Fruit fly (Drosophila melanogaster): ENCODE data around the gene CG15894.
A peak's percentile ranks its signal among the peaks of the same experiment; 100 is the strongest.

CG15894 gene

DNA sequence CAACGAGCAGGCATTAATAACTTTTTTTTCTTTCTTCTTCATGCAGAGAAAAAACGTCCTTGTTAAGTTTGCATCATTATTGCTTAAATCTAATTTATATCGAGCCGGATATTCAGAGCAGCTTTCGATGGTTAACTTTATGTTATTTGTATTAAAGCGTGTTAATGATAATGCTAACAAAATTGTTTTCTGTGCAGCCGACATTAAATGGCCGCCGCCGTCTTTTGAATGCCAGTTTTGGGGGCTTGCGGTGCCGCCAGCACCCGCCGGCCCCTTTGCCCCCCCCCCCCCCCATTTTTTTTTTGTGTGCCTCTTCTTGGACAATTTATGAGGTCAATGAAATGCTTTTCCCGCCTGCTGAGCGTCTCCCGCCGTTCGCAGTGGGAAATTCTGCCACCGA lies 2.5 kb downstream of the CG15894 start:
- TF ChIP-seq CG4496 (GFP tag; IDR thresholded peaks at IDR 0.05) (peak; percentile 24; the same call in 1 of the 3 replicates), Ets98B (GFP tag; IDR thresholded peaks at IDR 0.05) (no peak), CG32121 (GFP tag; IDR thresholded peaks at IDR 0.05) (no peak), D1 (tag; optimal IDR thresholded peaks at IDR 0.05) (no peak), gl (tag; optimal IDR thresholded peaks at IDR 0.05) (no peak), CG8159 (tag; optimal IDR thresholded peaks at IDR 0.05) (no peak)

DNA sequence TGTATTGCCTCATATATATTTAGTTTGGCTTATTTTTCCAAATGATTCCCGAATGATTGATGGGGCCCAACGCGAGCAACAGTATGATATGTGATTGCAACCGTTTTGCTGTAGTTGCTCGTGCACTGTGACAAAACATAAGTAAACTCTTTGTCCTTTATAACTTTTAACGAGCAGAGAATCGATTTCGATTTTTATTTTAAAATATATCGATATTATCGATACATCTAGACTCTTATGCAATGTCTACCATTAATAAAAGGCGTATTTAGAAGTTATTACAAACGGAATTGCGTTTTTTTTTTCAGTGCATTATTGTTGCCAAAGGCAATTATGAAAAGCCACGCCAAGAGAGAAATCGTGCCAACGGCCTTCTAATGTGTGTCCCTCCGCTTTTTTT lies 6.6 kb downstream of the CG15894 start:
- no peak for TF ChIP-seq rn (GFP tag; IDR thresholded peaks at IDR 0.05)
- TF ChIP-seq CG9948 (tag; optimal IDR thresholded peaks at IDR 0.05), result no peak
- TF ChIP-seq CG8301 (tag; optimal IDR thresholded peaks at IDR 0.05), result no peak
- no peak for TF ChIP-seq CG14655 (GFP tag; optimal IDR thresholded peaks at IDR 0.05)
- no peak for TF ChIP-seq fd96Ca (GFP tag; IDR thresholded peaks at IDR 0.05)
- TF ChIP-seq CG34367 (tag; optimal IDR thresholded peaks at IDR 0.05), result no peak
- no peak for TF ChIP-seq Pif1B (GFP tag; optimal IDR thresholded peaks at IDR 0.05)
- TF ChIP-seq Pif1A (GFP tag; optimal IDR thresholded peaks at IDR 0.05), result no peak
- TF ChIP-seq D1 (tag; optimal IDR thresholded peaks at IDR 0.05), result no peak
- TF ChIP-seq Snoo (tag; optimal IDR thresholded peaks at IDR 0.05), result no peak
- no peak for TF ChIP-seq CG17806 (tag; optimal IDR thresholded peaks at IDR 0.05)
- no peak for TF ChIP-seq CG8159 (tag; optimal IDR thresholded peaks at IDR 0.05)
- TF ChIP-seq EcR (GFP tag; optimal IDR thresholded peaks at IDR 0.05), result no peak
- no peak for TF ChIP-seq CG15710 (tag; optimal IDR thresholded peaks at IDR 0.05)
- no peak for TF ChIP-seq CG10348 (GFP tag; IDR thresholded peaks at IDR 0.05)
- TF ChIP-seq Ets98B (GFP tag; IDR thresholded peaks at IDR 0.05), result no peak

DNA sequence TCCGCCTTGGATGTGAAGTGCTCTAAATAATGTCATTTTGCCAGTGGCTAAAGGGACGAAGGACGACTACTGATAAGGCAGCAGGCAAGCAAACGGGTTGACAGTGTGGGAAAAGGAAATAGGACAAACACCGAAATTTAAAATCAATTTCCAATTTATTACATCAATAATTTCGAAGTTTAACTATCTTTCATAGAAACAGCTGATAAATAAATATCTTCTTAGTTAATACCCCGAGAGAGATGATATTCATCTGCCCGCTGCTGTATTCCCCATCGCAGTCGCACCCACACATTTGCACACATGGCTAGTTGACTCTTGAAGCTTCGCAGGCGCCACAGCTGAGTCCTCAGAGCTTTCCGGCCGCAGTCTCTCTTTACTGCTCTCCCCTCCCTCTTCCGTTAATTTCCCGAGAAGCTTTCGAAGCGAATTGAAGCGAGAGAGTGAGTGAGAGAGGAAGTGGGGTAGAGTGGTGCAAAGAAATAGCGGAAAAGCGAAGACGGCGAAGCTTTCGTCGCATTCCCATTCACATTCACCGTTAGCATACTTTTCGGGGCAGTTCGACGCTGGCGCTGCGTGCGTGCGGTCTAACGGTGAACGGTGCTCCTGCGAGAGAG lies 8.0 kb downstream of the CG15894 start:
- TF ChIP-seq CG10348 (GFP tag; IDR thresholded peaks at IDR 0.05) (no peak), Ets98B (GFP tag; IDR thresholded peaks at IDR 0.05) (peak; percentile 62), CG9948 (tag; optimal IDR thresholded peaks at IDR 0.05) (peak; percentile 36), CG32121 (GFP tag; IDR thresholded peaks at IDR 0.05) (peak; percentile 35; the same call in 1 of the 2 replicates), EcR (GFP tag; optimal IDR thresholded peaks at IDR 0.05) (no peak), CG15710 (tag; optimal IDR thresholded peaks at IDR 0.05) (peak; percentile 57), CG13204 (GFP tag; optimal IDR thresholded peaks at IDR 0.05) (no peak), CG4496 (GFP tag; IDR thresholded peaks at IDR 0.05) (peak; percentile 66), Pif1A (GFP tag; optimal IDR thresholded peaks at IDR 0.05) (peak; percentile 12), gl (tag; optimal IDR thresholded peaks at IDR 0.05) (peak; percentile 9), fd96Ca (GFP tag; IDR thresholded peaks at IDR 0.05) (peak; percentile 56; the same call in 1 of the 3 replicates), CG12605 (GFP tag; IDR thresholded peaks at IDR 0.05) (peak; percentile 57), CG14655 (GFP tag; optimal IDR thresholded peaks at IDR 0.05) (peak; percentile 37), rn (GFP tag; IDR thresholded peaks at IDR 0.05) (no peak), CG17806 (tag; optimal IDR thresholded peaks at IDR 0.05) (no peak), CG8301 (tag; optimal IDR thresholded peaks at IDR 0.05) (peak; percentile 35), Pif1B (GFP tag; optimal IDR thresholded peaks at IDR 0.05) (peak; percentile 9), CG8159 (tag; optimal IDR thresholded peaks at IDR 0.05) (peak; percentile 62), Snoo (tag; optimal IDR thresholded peaks at IDR 0.05) (no peak), CG34367 (tag; optimal IDR thresholded peaks at IDR 0.05) (peak; percentile 41), D1 (tag; optimal IDR thresholded peaks at IDR 0.05) (no peak)

DNA sequence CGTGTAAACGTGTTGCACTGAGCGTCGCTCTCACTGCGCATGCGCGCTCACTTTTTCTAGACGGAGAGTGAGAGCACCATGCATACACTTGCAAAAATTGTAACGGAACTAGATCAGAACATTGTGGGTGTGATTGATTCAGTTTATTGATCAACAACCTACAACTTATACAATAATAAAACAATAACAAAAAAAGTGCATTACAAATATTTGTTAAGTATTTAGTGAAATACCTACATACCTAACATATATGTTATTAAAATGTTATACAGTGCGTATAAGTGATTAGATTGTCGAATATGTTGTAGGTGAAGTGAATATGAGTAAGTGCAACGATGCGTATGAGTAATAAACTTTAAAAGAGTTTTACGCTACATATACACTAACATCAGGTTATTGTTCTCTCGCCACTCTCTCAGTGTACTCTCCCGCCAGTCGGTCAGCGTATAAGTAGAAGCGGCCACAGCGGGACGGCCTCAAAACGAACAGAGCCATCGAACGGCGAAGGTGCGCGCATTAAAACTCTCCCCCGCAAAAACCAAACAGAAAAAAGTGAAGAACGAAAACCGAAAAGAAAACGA lies 21.4 kb downstream of the CG15894 start, which contains the start of gene CG42240:
Gene CG42240 (plus strand): TSS at position 474 of the 581 bp plus-strand sequence.
- TF ChIP-seq CG8159 (tag; optimal IDR thresholded peaks at IDR 0.05) (peak; percentile 95), CG13204 (GFP tag; optimal IDR thresholded peaks at IDR 0.05) (peak; percentile 80), CG4496 (GFP tag; IDR thresholded peaks at IDR 0.05) (peak; percentile 77), Pif1B (GFP tag; optimal IDR thresholded peaks at IDR 0.05) (peak; percentile 92), Snoo (tag; optimal IDR thresholded peaks at IDR 0.05) (peak; percentile 92), CG32121 (GFP tag; IDR thresholded peaks at IDR 0.05) (peak; percentile 89), EcR (GFP tag; optimal IDR thresholded peaks at IDR 0.05) (peak; percentile 83), CG10348 (GFP tag; IDR thresholded peaks at IDR 0.05) (peak; percentile 47; the same call in 1 of the 2 replicates), CG14655 (GFP tag; optimal IDR thresholded peaks at IDR 0.05) (peak; percentile 98), Pif1A (GFP tag; optimal IDR thresholded peaks at IDR 0.05) (peak; percentile 92), CG9948 (tag; optimal IDR thresholded peaks at IDR 0.05) (peak; percentile 93), CG8301 (tag; optimal IDR thresholded peaks at IDR 0.05) (peak; percentile 95), CG12605 (GFP tag; IDR thresholded peaks at IDR 0.05) (peak; percentile 80), CG15710 (tag; optimal IDR thresholded peaks at IDR 0.05) (peak; percentile 93), D1 (tag; optimal IDR thresholded peaks at IDR 0.05) (peak; percentile 91), CG17806 (tag; optimal IDR thresholded peaks at IDR 0.05) (peak; percentile 88), fd96Ca (GFP tag; IDR thresholded peaks at IDR 0.05) (peak; percentile 58), rn (GFP tag; IDR thresholded peaks at IDR 0.05) (0 out of 2 replicates have a peak, but pooled peaks have one; percentile 28), CG34367 (tag; optimal IDR thresholded peaks at IDR 0.05) (peak; percentile 89), gl (tag; optimal IDR thresholded peaks at IDR 0.05) (peak; percentile 77), Ets98B (GFP tag; IDR thresholded peaks at IDR 0.05) (peak; percentile 74)

DNA sequence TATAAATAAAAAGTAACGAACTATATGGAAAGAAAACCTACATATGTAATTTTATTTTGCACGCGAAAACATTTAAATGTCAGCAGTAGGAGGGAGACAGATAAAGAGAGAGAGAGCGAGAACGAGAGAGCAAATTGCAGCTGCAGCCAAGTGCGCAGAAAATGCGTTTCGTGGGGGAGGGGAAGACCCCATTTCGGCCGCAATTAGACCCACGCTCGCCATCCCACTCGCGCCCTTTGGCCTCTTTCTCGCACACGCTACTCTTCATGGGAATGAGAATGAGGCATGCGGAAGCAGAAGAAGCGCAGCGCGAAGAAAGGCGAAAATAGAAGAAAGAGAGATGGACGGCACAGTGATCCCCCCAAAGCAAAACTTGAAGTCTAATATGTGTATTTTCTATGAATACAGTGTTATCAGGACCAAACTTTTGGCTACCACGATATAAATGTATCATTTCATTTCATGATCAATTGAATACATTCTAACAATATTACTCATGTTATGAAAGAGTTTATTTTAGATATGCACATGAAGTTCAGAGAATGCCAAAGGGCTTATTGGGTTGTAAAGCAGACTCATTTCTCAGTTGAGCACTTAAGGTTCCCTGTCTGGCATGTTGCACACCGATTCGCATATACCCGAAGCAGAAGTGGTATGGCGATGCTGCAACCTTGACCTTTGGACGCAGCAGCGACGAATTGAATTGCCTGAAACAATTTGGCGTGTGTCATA lies 24.1 kb downstream of the CG15894 start:
- no peak for TF ChIP-seq CG10348 (GFP tag; IDR thresholded peaks at IDR 0.05)
- peak; percentile 24 for TF ChIP-seq CG15710 (tag; optimal IDR thresholded peaks at IDR 0.05)
- peak; percentile 52 for TF ChIP-seq CG8301 (tag; optimal IDR thresholded peaks at IDR 0.05)
- no peak for TF ChIP-seq CG17806 (tag; optimal IDR thresholded peaks at IDR 0.05)
- peak; percentile 47 for TF ChIP-seq CG13204 (GFP tag; optimal IDR thresholded peaks at IDR 0.05)
- no peak for TF ChIP-seq Snoo (tag; optimal IDR thresholded peaks at IDR 0.05)
- TF ChIP-seq CG12605 (GFP tag; IDR thresholded peaks at IDR 0.05), result no peak; the same call in 1 of the 2 replicates
- TF ChIP-seq CG32121 (GFP tag; IDR thresholded peaks at IDR 0.05), result peak; percentile 21; the same call in 1 of the 2 replicates
- TF ChIP-seq CG14655 (GFP tag; optimal IDR thresholded peaks at IDR 0.05), result peak; percentile 68
- TF ChIP-seq gl (tag; optimal IDR thresholded peaks at IDR 0.05), result no peak
- TF ChIP-seq CG4496 (GFP tag; IDR thresholded peaks at IDR 0.05), result peak; percentile 52; the same call in 2 of the 3 replicates
- TF ChIP-seq rn (GFP tag; IDR thresholded peaks at IDR 0.05), result no peak
- TF ChIP-seq CG9948 (tag; optimal IDR thresholded peaks at IDR 0.05), result peak; percentile 23
- peak; percentile 58; the same call in 2 of the 3 replicates for TF ChIP-seq fd96Ca (GFP tag; IDR thresholded peaks at IDR 0.05)
- TF ChIP-seq Pif1A (GFP tag; optimal IDR thresholded peaks at IDR 0.05), result no peak
- TF ChIP-seq D1 (tag; optimal IDR thresholded peaks at IDR 0.05), result no peak
- no peak for TF ChIP-seq Pif1B (GFP tag; optimal IDR thresholded peaks at IDR 0.05)
- TF ChIP-seq EcR (GFP tag; optimal IDR thresholded peaks at IDR 0.05), result no peak
- peak; percentile 23 for TF ChIP-seq CG8159 (tag; optimal IDR thresholded peaks at IDR 0.05)
- TF ChIP-seq CG34367 (tag; optimal IDR thresholded peaks at IDR 0.05), result no peak
- no peak for TF ChIP-seq Ets98B (GFP tag; IDR thresholded peaks at IDR 0.05)

Measured in whole organism, pupa.